Fruit fly (Drosophila melanogaster): ENCODE data around the gene Sfp24Ba.

Gene Sfp24Ba

DNA sequence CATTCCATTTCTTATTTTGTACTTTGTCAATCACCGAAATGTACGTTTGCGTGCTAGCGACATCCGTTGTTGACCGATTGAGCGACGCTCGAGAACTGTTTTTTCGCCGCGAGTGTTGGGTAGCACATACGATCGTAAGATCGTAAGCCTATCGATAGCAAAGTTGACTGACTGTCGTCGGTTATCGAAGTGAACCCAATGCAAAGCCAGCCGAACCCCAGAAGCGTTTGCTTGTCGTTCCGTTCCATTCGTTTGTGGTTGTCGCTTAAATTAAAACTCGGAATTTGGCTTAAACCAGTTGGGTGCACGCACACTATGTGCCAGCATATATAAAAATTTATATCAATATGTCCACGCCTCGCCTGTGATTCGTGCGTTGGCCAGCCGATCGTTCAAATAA is 22.3 kb downstream of the Sfp24Ba start (continued):
- TF ChIP-seq danr (GFP tag; IDR thresholded peaks at IDR 0.05) (no peak), NfI (GFP tag; optimal IDR thresholded peaks at IDR 0.05) (no peak), TFAM (GFP tag; optimal IDR thresholded peaks at IDR 0.05) (no peak), gsb-n (tag; optimal IDR thresholded peaks at IDR 0.05) (no peak), CG2678 (tag; optimal IDR thresholded peaks at IDR 0.05) (no peak), her (GFP tag; optimal IDR thresholded peaks at IDR 0.05) (no peak), Nf-YC (tag; optimal IDR thresholded peaks at IDR 0.05) (peak; percentile 38), Blimp-1 (GFP tag; optimal IDR thresholded peaks at IDR 0.05) (no peak), twi (tag; optimal IDR thresholded peaks at IDR 0.05) (no peak), CG10959 (GFP tag; IDR thresholded peaks at IDR 0.05) (no peak), CG14667 (GFP tag; IDR thresholded peaks at IDR 0.05) (no peak), CG4707 (GFP tag; optimal IDR thresholded peaks at IDR 0.05) (no peak), CG7357 (GFP tag; IDR thresholded peaks at IDR 0.05) (no peak), nerfin-2 (GFP tag; IDR thresholded peaks at IDR 0.05; ENCODE audit: partially characterized antibody) (0 out of 2 replicates have a peak, but pooled peaks have one; percentile 18), CG12299 (tag; optimal IDR thresholded peaks at IDR 0.05) (no peak), ftz-f1 (GFP tag; optimal IDR thresholded peaks at IDR 0.05) (no peak), CG10366 (GFP tag; IDR thresholded peaks at IDR 0.05) (no peak), unc-4 (GFP tag; IDR thresholded peaks at IDR 0.05; ENCODE audit: partially characterized antibody) (peak; percentile 60), inv (GFP tag; IDR thresholded peaks at IDR 0.05; ENCODE audit: partially characterized antibody) (no peak), GATAe (GFP tag; conservative IDR thresholded peaks at IDR 0.05) (no peak), CG5245 (GFP tag; optimal IDR thresholded peaks at IDR 0.05) (no peak), stc (GFP tag; IDR thresholded peaks at IDR 0.05) (no peak), ab (GFP tag; optimal IDR thresholded peaks at IDR 0.05) (no peak), btn (GFP tag; optimal IDR thresholded peaks at IDR 0.05) (no peak), CG30020 (tag; optimal IDR thresholded peaks at IDR 0.05) (no peak), psq (GFP tag; optimal IDR thresholded peaks at IDR 0.05) (no peak), HLH54F (GFP tag; optimal IDR thresholded peaks at IDR 0.05) (no peak), Sox102F (GFP tag; optimal IDR thresholded peaks at IDR 0.05) (no peak), pzg (GFP tag; optimal IDR thresholded peaks at IDR 0.05) (peak; percentile 1), CG6683 (GFP tag; optimal IDR thresholded peaks at IDR 0.05) (no peak), CG6791 (GFP tag; IDR thresholded peaks at IDR 0.05; ENCODE audit: partially characterized antibody) (peak; percentile 64; the same call in 2 of the 3 replicates), crol (GFP tag; IDR thresholded peaks at IDR 0.05) (no peak), dimm (GFP tag; IDR thresholded peaks at IDR 0.05) (no peak), CG7271 (tag; optimal IDR thresholded peaks at IDR 0.05) (no peak), CG17328 (GFP tag; IDR thresholded peaks at IDR 0.05) (no peak), CG18619 (GFP tag; optimal IDR thresholded peaks at IDR 0.05) (no peak), CG11398 (GFP tag; optimal IDR thresholded peaks at IDR 0.05) (no peak), Med (GFP tag) (peak; percentile 78), CG2120 (GFP tag; optimal IDR thresholded peaks at IDR 0.05) (no peak), CG6813 (GFP tag; optimal IDR thresholded peaks at IDR 0.05) (no peak), slbo (GFP tag; IDR thresholded peaks at IDR 0.05) (no peak), caup (GFP tag; optimal IDR thresholded peaks at IDR 0.05; ENCODE audit: severe bottlenecking) (no peak), hb (GFP tag; IDR thresholded peaks at IDR 0.05; ENCODE audit: partially characterized antibody) (no peak), CG7839 (tag; optimal IDR thresholded peaks at IDR 0.05) (no peak), ci (GFP tag; IDR thresholded peaks at IDR 0.05) (no peak), CG8290 (GFP tag; optimal IDR thresholded peaks at IDR 0.05) (no peak), CG8290 (tag; optimal IDR thresholded peaks at IDR 0.05) (peak in 1 of 2 experiments; percentile 20), ato (GFP tag; IDR thresholded peaks at IDR 0.05; ENCODE audit: partially characterized antibody) (no peak), BEAF-32 (GFP tag; optimal IDR thresholded peaks at IDR 0.05) (peak; percentile 29), CG32532 (GFP tag; IDR thresholded peaks at IDR 0.05) (no peak), z (GFP tag; IDR thresholded peaks at IDR 0.05) (no peak)
